Worm (Caenorhabditis elegans) whole organism, young adult: ENCODE measurements around the gene Y17G7B.12.
A peak's percentile ranks its signal among the peaks of the same experiment; 100 is the strongest.

Experiments used
- C06A6.2 ChIP-seq: fragments of 200-800 bp; sonication (Bioruptor generic); conservative IDR thresholded peaks from 2 replicates; pipeline ENCODE4 v1.3.6; 2022; ENCODE audit warnings: missing genetic modification characterization, missing compliant biosample characterization
- C17E4.6 ChIP-seq: fragments of 200-800 bp; sonication (Bioruptor generic); IDR thresholded peaks from 2 replicates; pipeline ENCODE4 v1.3.6; 2022; ENCODE audit warnings: missing genetic modification reagents, missing genetic modification characterization, missing compliant biosample characterization
- F10E7.11 ChIP-seq: sonication (generic microtip); optimal IDR thresholded peaks from 2 replicates; lab custom pipeline; 2017; ENCODE audit warnings: mild to moderate bottlenecking, missing genetic modification characterization, moderate library complexity, missing compliant biosample characterization
- F22D6.2 ChIP-seq: sonication (generic microtip); optimal IDR thresholded peaks from 2 replicates; lab custom pipeline; 2016; ENCODE audit warnings: mild to moderate bottlenecking, missing genetic modification characterization, missing compliant biosample characterization
- F23B12.7 ChIP-seq: sonication (generic microtip); optimal IDR thresholded peaks from 2 replicates; lab custom pipeline; 2017; ENCODE audit warnings: missing genetic modification characterization, mild to moderate bottlenecking, missing compliant biosample characterization, antibody characterized with exemption, moderate library complexity; ENCODE audit not compliant: insufficient read depth
- F33H1.4 ChIP-seq: fragments of 200-800 bp; sonication (Bioruptor generic); IDR thresholded peaks from 2 replicates; pipeline ENCODE4 v1.3.6; 2022; ENCODE audit warnings: missing genetic modification reagents, missing genetic modification characterization, missing compliant biosample characterization
- F52B5.7 ChIP-seq: sonication (generic microtip); optimal IDR thresholded peaks from 2 replicates; lab custom pipeline; 2016; ENCODE audit warnings: mild to moderate bottlenecking, missing genetic modification characterization, missing compliant biosample characterization
- F57A8.1 ChIP-seq: fragments of 200-800 bp; sonication (Bioruptor generic); optimal IDR thresholded peaks from 2 replicates; lab custom pipeline; 2018; ENCODE audit warnings: mild to moderate bottlenecking, missing genetic modification characterization, moderate library complexity, missing compliant biosample characterization
- Y53G8AR.9 ChIP-seq: fragments of 200-800 bp; sonication (Bioruptor generic); conservative IDR thresholded peaks from 2 replicates; pipeline ENCODE4 v1.3.6; 2022; ENCODE audit warnings: missing genetic modification reagents, missing genetic modification characterization, missing compliant biosample characterization
- Y56A3A.18 ChIP-seq: fragments of 200-800 bp; sonication (Bioruptor generic); IDR thresholded peaks from 2 replicates; pipeline ENCODE4 v1.3.6; 2022; ENCODE audit warnings: missing genetic modification reagents, missing genetic modification characterization, missing compliant biosample characterization
- ama-1 ChIP-seq, 3 experiments: fragments of 150-350 bp in 1 of 3; sonication (generic microtip) in 2 of 3; optimal IDR thresholded peaks; 2 replicates each; lab custom pipeline; 2014 to 2018; ENCODE audit warnings: missing biosample characterization in 2 of 3, missing genetic modification characterization in 2 of 3, missing genetic modification reagents in 2 of 3
- aptf-2 ChIP-seq: fragments of 200-800 bp; sonication (Bioruptor generic); conservative IDR thresholded peaks from 2 replicates; pipeline ENCODE4 v1.3.6; 2022; ENCODE audit warnings: missing genetic modification reagents, missing genetic modification characterization, missing compliant biosample characterization
- attf-6 ChIP-seq: fragments of 200-800 bp; sonication (Bioruptor generic); IDR thresholded peaks from 2 replicates; pipeline ENCODE4 v1.3.6; 2022; ENCODE audit warnings: missing genetic modification reagents, missing genetic modification characterization, missing compliant biosample characterization
- cebp-1 ChIP-seq, 2 experiments: fragments of 200-800 bp in 1 of 2; sonication (Bioruptor generic) in 1 of 2; sonication (generic microtip) in 1 of 2; IDR thresholded peaks in 1 of 2; optimal IDR thresholded peaks in 1 of 2; 2 replicates each; pipeline versions ENCODE4 v1.3.6 to Lab custom; 2017 to 2022; ENCODE audit warnings: missing compliant biosample characterization in 2 of 2, missing genetic modification characterization in 2 of 2, mild to moderate bottlenecking in 1 of 2, missing genetic modification reagents in 1 of 2, moderate library complexity in 1 of 2
- ceh-40 ChIP-seq: fragments of 200-800 bp; sonication (Bioruptor generic); IDR thresholded peaks from 2 replicates; pipeline ENCODE4 v1.3.6; 2022; ENCODE audit warnings: missing genetic modification characterization, missing compliant biosample characterization
- ceh-58 ChIP-seq: fragments of 200-800 bp; sonication (Bioruptor generic); IDR thresholded peaks from 2 replicates; pipeline ENCODE4 v1.3.6; 2022; ENCODE audit warnings: missing genetic modification characterization, missing compliant biosample characterization
- efl-1 ChIP-seq: fragments of 150-350 bp; optimal IDR thresholded peaks from 2 replicates; lab custom pipeline; 2014; ENCODE audit warnings: missing biosample characterization, missing genetic modification reagents, missing genetic modification characterization
- egl-44 ChIP-seq: fragments of 200-800 bp; sonication (Bioruptor generic); IDR thresholded peaks from 2 replicates; pipeline ENCODE4 v1.3.6; 2022; ENCODE audit warnings: missing genetic modification reagents, missing genetic modification characterization, missing compliant biosample characterization
- egrh-3 ChIP-seq: fragments of 200-800 bp; sonication (Bioruptor generic); IDR thresholded peaks from 2 replicates; pipeline ENCODE4 v1.3.6; 2022; ENCODE audit warnings: missing genetic modification reagents, missing genetic modification characterization, missing compliant biosample characterization
- hmg-1.2 ChIP-seq: fragments of 200-800 bp; sonication (Bioruptor generic); IDR thresholded peaks from 2 replicates; pipeline ENCODE4 v1.3.6; 2022; ENCODE audit warnings: missing genetic modification reagents, missing genetic modification characterization, missing compliant biosample characterization
- lag-1 ChIP-seq: fragments of 200-800 bp; sonication (Bioruptor generic); IDR thresholded peaks from 2 replicates; pipeline ENCODE4 v1.3.6; 2022; ENCODE audit warnings: missing genetic modification reagents, missing genetic modification characterization, missing compliant biosample characterization
- lin-40 ChIP-seq: sonication (generic microtip); optimal IDR thresholded peaks from 2 replicates; lab custom pipeline; 2016; ENCODE audit warnings: missing genetic modification characterization, mild to moderate bottlenecking, missing compliant biosample characterization, missing genotype, missing genetic modification reagents
- lin-54 ChIP-seq: fragments of 200-800 bp; sonication (Bioruptor generic); optimal IDR thresholded peaks from 2 replicates; lab custom pipeline; 2018; ENCODE audit warnings: mild to moderate bottlenecking, missing genetic modification characterization, missing compliant biosample characterization
- lir-1 ChIP-seq: fragments of 200-800 bp; sonication (Bioruptor generic); conservative IDR thresholded peaks from 2 replicates; pipeline ENCODE4 v1.3.6; 2022; ENCODE audit warnings: missing genetic modification reagents, missing genetic modification characterization, missing compliant biosample characterization
- lsl-1 ChIP-seq: fragments of 200-800 bp; sonication (Bioruptor generic); optimal IDR thresholded peaks from 2 replicates; lab custom pipeline; 2018; ENCODE audit warnings: mild to moderate bottlenecking, missing genetic modification characterization, moderate library complexity, missing compliant biosample characterization
- madf-3 ChIP-seq: fragments of 200-800 bp; sonication (Bioruptor generic); IDR thresholded peaks from 2 replicates; pipeline ENCODE4 v1.3.6; 2022; ENCODE audit warnings: missing genetic modification reagents, missing genetic modification characterization, missing compliant biosample characterization
- madf-6 ChIP-seq: fragments of 200-800 bp; sonication (Bioruptor generic); IDR thresholded peaks from 2 replicates; pipeline ENCODE4 v1.3.6; 2022; ENCODE audit warnings: missing genetic modification reagents, missing genetic modification characterization, missing compliant biosample characterization
- nhr-27 ChIP-seq: fragments of 200-800 bp; sonication (Bioruptor generic); optimal IDR thresholded peaks from 2 replicates; lab custom pipeline; 2018; ENCODE audit warnings: mild to moderate bottlenecking, missing genetic modification characterization, moderate library complexity, missing compliant biosample characterization
- pha-4 ChIP-seq: fragments of 150-350 bp; sonication (generic microtip); optimal IDR thresholded peaks from 2 replicates; lab custom pipeline; 2014; ENCODE audit warnings: missing biosample characterization, missing genetic modification reagents, missing genetic modification characterization
- repo-1 ChIP-seq: sonication (generic microtip); optimal IDR thresholded peaks from 2 replicates; lab custom pipeline; 2017; ENCODE audit warnings: mild to moderate bottlenecking, missing genetic modification characterization, missing compliant biosample characterization
- sdz-38 ChIP-seq: sonication (generic microtip); optimal IDR thresholded peaks from 2 replicates; lab custom pipeline; 2016; ENCODE audit warnings: missing genotype, missing genetic modification characterization, missing compliant biosample characterization
- snpc-3.4 ChIP-seq: sonication (generic microtip); optimal IDR thresholded peaks from 2 replicates; lab custom pipeline; 2017; ENCODE audit warnings: missing genetic modification characterization, mild to moderate bottlenecking, missing compliant biosample characterization, antibody characterized with exemption, moderate library complexity, missing genotype, missing genetic modification reagents
- snpc-4 ChIP-seq, 5 experiments: fragments of 150-350 bp in 1 of 5; sonication (generic microtip) in 4 of 5; optimal IDR thresholded peaks; 2 replicates each; lab custom pipeline; 2014 to 2018; ENCODE audit warnings: missing genetic modification characterization in 5 of 5, missing biosample characterization in 3 of 5, antibody characterized with exemption in 2 of 5, mild to moderate bottlenecking in 2 of 5, missing compliant biosample characterization in 2 of 5, missing genotype in 2 of 5, moderate library complexity in 2 of 5, missing genetic modification reagents in 1 of 5
- xnd-1 ChIP-seq: sonication (generic microtip); optimal IDR thresholded peaks from 2 replicates; lab custom pipeline; 2016; ENCODE audit warnings: missing genotype, missing genetic modification reagents, missing genetic modification characterization, missing compliant biosample characterization
- zim-3 ChIP-seq: sonication (generic microtip); optimal IDR thresholded peaks from 2 replicates; lab custom pipeline; 2017; ENCODE audit warnings: mild to moderate bottlenecking, missing genetic modification characterization, moderate library complexity, missing compliant biosample characterization
- ztf-25 ChIP-seq: fragments of 200-800 bp; sonication (Bioruptor generic); IDR thresholded peaks from 2 replicates; pipeline ENCODE4 v1.3.6; 2022; ENCODE audit warnings: missing genetic modification reagents, missing genetic modification characterization, missing compliant biosample characterization
- ztf-28 ChIP-seq: fragments of 200-800 bp; sonication (Bioruptor generic); IDR thresholded peaks from 2 replicates; pipeline ENCODE4 v1.3.6; 2022; ENCODE audit warnings: missing genetic modification reagents, missing genetic modification characterization, missing compliant biosample characterization
- ztf-3 ChIP-seq: fragments of 200-800 bp; sonication (Bioruptor generic); optimal IDR thresholded peaks from 2 replicates; lab custom pipeline; 2018; ENCODE audit warnings: mild to moderate bottlenecking, missing genetic modification characterization, missing compliant biosample characterization

The Y17G7B.12 gene

DNA sequence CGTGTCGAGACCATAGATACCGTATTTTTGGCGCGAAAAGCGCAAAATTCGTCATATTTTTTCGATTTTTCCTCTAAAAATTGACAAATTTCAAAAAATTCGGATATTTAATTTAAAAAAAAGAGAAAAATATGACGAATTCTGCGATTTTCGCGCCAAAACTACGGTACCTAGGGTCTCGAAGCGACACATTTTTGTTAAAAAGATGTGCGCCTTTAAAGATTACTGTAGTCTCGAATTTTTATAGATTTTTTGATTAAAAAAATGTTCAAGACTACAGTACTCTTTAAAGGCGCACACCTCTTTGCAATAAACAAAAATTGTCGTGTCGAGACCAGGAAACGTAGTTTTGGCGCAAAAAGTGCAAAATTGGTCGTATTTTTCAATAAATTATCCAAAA, 12.4 kb downstream of the Y17G7B.12 start:
- no peak for TF ChIP-seq lin-54
- no peak for TF ChIP-seq attf-6 (GFP tag; lab: Robert Waterston, UW)
- no peak for TF ChIP-seq hmg-1.2 (GFP tag; lab: Robert Waterston, UW)
- no peak for TF ChIP-seq lir-1
- no peak for TF ChIP-seq lin-40 (tag; lab: Kevin White, UChicago)
- TF ChIP-seq ztf-3 (GFP tag; lab: Kevin White, UChicago): no peak
- no peak for TF ChIP-seq snpc-3.4 (tag; lab: Kevin White, UChicago)
- peak; percentile 82 for TF ChIP-seq lsl-1 (GFP tag; lab: Kevin White, UChicago)
- peak; percentile 46; the same call in 1 of the 2 replicates for TF ChIP-seq madf-6
- TF ChIP-seq ztf-25 (GFP tag; lab: Robert Waterston, UW): no peak
- TF ChIP-seq pha-4 (tag; lab: Kevin White, UChicago): no peak
- no peak for TF ChIP-seq F10E7.11 (tag; lab: Kevin White, UChicago)
- no peak for TF ChIP-seq egrh-3 (GFP tag; lab: Robert Waterston, UW)
- no peak for TF ChIP-seq F22D6.2 (tag; lab: Kevin White, UChicago)
- TF ChIP-seq zim-3 (tag; lab: Kevin White, UChicago): no peak
- no peak for TF ChIP-seq nhr-27 (tag; lab: Kevin White, UChicago)
- no peak for TF ChIP-seq Y53G8AR.9 (GFP tag; lab: Robert Waterston, UW)
- no peak for TF ChIP-seq repo-1 (tag; lab: Kevin White, UChicago)
- no peak for TF ChIP-seq C17E4.6 (GFP tag; lab: Robert Waterston, UW)
- peak; percentile 20 for TF ChIP-seq efl-1 (GFP tag; lab: Kevin White, UChicago)
- TF ChIP-seq F57A8.1 (GFP tag; lab: Kevin White, UChicago): no peak
- peak; percentile 55 for TF ChIP-seq F33H1.4 (GFP tag; lab: Robert Waterston, UW)
- TF ChIP-seq ztf-28: no peak
- no peak for TF ChIP-seq F52B5.7 (tag; lab: Kevin White, UChicago)
- TF ChIP-seq Y56A3A.18 (GFP tag; lab: Robert Waterston, UW): no peak
- no peak for TF ChIP-seq ceh-40
- no peak for TF ChIP-seq madf-3 (GFP tag; lab: Robert Waterston, UW)
- peak; percentile 56 for TF ChIP-seq xnd-1 (tag; lab: Kevin White, UChicago)
- no peak for TF ChIP-seq lag-1
- no peak for TF ChIP-seq F23B12.7 (tag; lab: Kevin White, UChicago)
- no peak for TF ChIP-seq ceh-58

DNA sequence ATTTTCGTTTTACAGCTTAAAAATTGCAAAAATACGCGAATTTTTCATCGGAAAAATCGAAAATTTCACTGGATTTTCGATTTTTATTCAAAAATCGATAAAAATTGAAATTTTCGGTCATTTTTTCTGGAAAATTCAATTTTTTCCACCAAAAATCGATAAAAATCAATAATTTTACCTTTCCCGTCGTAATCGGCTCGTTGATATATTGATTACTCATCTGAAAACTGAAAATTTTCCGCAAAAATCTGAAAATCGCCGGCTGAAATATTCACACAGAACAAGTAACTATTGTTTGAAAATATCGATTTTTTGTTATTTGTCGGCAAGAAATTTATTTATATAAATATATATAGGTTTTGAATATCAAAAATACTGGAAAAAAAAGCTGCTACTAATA, 12.9 kb downstream of the Y17G7B.12 start, which contains the start of gene cyn-16:
cyn-16 (minus strand) TSS at position 227 of the 400 bp plus-strand sequence.
- no peak for TF ChIP-seq sdz-38 (tag; lab: Kevin White, UChicago)
- no peak for TF ChIP-seq ceh-40
- no peak for TF ChIP-seq cebp-1 (GFP tag; IDR thresholded peaks at IDR 0.05; lab: Robert Waterston, UW)
- TF ChIP-seq cebp-1 (tag; optimal IDR thresholded peaks at IDR 0.05; lab: Kevin White, UChicago): peak; percentile 10
- TF ChIP-seq ama-1 (optimal IDR thresholded peaks at IDR 0.05; lab: Kevin White, UChicago): peak; percentile 32
- TF ChIP-seq ama-1 (GFP tag; optimal IDR thresholded peaks at IDR 0.05; lab: Kevin White, UChicago): no peak

DNA sequence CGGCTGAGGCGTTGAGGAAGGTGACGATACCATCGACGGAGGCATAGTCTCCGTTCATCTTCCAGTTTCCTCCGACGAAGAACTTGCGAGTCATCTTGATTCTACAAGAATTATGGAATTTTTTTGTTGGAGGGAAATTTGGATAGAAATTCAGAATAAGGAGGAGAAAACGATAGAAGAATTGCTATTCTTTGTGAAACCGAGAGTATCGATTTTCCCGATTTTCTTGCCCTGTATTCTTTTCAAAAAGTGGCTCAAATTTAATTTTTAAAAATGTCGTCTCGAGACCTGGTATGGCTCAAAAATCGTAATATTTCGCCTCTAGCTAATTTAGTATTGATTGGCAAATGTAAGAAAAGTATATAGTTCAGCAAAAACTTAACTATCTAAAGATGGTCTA, 15.4 kb downstream of the Y17G7B.12 start, which contains the start of gene tpi-1:
tpi-1 (minus strand) TSS at position 101 of the 400 bp plus-strand sequence.
- TF ChIP-seq xnd-1 (tag; lab: Kevin White, UChicago): no peak
- TF ChIP-seq egl-44: no peak
- TF ChIP-seq snpc-4 (GFP tag; optimal IDR thresholded peaks at IDR 0.05; lab: Kevin White, UChicago): no peak
- TF ChIP-seq snpc-4 (tag; optimal IDR thresholded peaks at IDR 0.05; lab: Kevin White, UChicago): no peak
- TF ChIP-seq C06A6.2 (GFP tag; lab: Robert Waterston, UW): no peak
- no peak for TF ChIP-seq aptf-2
